Fruit fly (Drosophila melanogaster): ENCODE measurements around the gene MFS3.
A peak's percentile ranks its signal among the peaks of the same experiment; 100 is the strongest.

The MFS3 gene

dm6 chr2L:1157679-1158518, 14.9 kb downstream of the MFS3 start, which contains the start of gene capt (continued):
- TF ChIP-seq ap (GFP tag; IDR thresholded peaks at IDR 0.05) (no peak), HLH54F (GFP tag; optimal IDR thresholded peaks at IDR 0.05) (peak; percentile 16), CG4820 (GFP tag; optimal IDR thresholded peaks at IDR 0.05) (peak; percentile 16), crc (GFP tag; optimal IDR thresholded peaks at IDR 0.05) (no peak), Opbp (GFP tag; IDR thresholded peaks at IDR 0.05; ENCODE audit: partially characterized antibody) (no peak), CG6254 (GFP tag; optimal IDR thresholded peaks at IDR 0.05) (no peak), CG3726 (GFP tag; IDR thresholded peaks at IDR 0.05) (no peak), tgo (GFP tag; IDR thresholded peaks at IDR 0.05) (peak; percentile 51; the same call in 2 of the 3 replicates), CG4360 (GFP tag; IDR thresholded peaks at IDR 0.05) (peak; percentile 88), wor (GFP tag; IDR thresholded peaks at IDR 0.05) (no peak), CG11723 (GFP tag; optimal IDR thresholded peaks at IDR 0.05) (peak; percentile 26), Ada2b (GFP tag; IDR thresholded peaks at IDR 0.05) (peak; percentile 34; the same call in 1 of the 2 replicates), CG34422 (GFP tag; IDR thresholded peaks at IDR 0.05) (peak; percentile 95), CG31224 (GFP tag; IDR thresholded peaks at IDR 0.05) (no peak), CG13424 (tag; optimal IDR thresholded peaks at IDR 0.05) (peak; percentile 45), prd (optimal IDR thresholded peaks at IDR 0.05) (no peak), prd (GFP tag; IDR thresholded peaks at IDR 0.05) (peak; percentile 56; the same call in 2 of the 3 replicates), fru (optimal IDR thresholded peaks at IDR 0.05) (no peak), Max (GFP tag; optimal IDR thresholded peaks at IDR 0.05) (no peak), pum (GFP tag; optimal IDR thresholded peaks at IDR 0.05) (no peak), CG13775 (GFP tag; optimal IDR thresholded peaks at IDR 0.05) (peak; percentile 45), vvl (GFP tag; IDR thresholded peaks at IDR 0.05) (peak; percentile 27; the same call in 1 of the 2 replicates), her (GFP tag; optimal IDR thresholded peaks at IDR 0.05) (peak; percentile 2), corto (GFP tag; optimal IDR thresholded peaks at IDR 0.05) (no peak), Nf-YB (GFP tag; optimal IDR thresholded peaks at IDR 0.05) (no peak), jing (GFP tag; optimal IDR thresholded peaks at IDR 0.05) (no peak), pan (optimal IDR thresholded peaks at IDR 0.05) (no peak), pan (GFP tag; optimal IDR thresholded peaks at IDR 0.05 in 1 of 2, IDR thresholded peaks at IDR 0.05 in 1 of 2) (peak in 1 of 2 experiments; percentile 42), CG3281 (GFP tag; optimal IDR thresholded peaks at IDR 0.05) (no peak), gt (GFP tag; IDR thresholded peaks at IDR 0.05) (no peak), pita (GFP tag; optimal IDR thresholded peaks at IDR 0.05) (no peak), Sry-δ (GFP tag; optimal IDR thresholded peaks at IDR 0.05) (no peak), CG3407 (GFP tag; optimal IDR thresholded peaks at IDR 0.05) (no peak), knrl (GFP tag; IDR thresholded peaks at IDR 0.05; ENCODE audit: partially characterized antibody) (no peak), CG7271 (tag; optimal IDR thresholded peaks at IDR 0.05) (no peak), chm (GFP tag; IDR thresholded peaks at IDR 0.05) (no peak), HHEX (GFP tag; optimal IDR thresholded peaks at IDR 0.05) (no peak), CG11504 (tag; optimal IDR thresholded peaks at IDR 0.05) (no peak), lmd (GFP tag; IDR thresholded peaks at IDR 0.05) (no peak), br (optimal IDR thresholded peaks at IDR 0.05) (no peak), TFAM (GFP tag; optimal IDR thresholded peaks at IDR 0.05) (no peak), psq (GFP tag; optimal IDR thresholded peaks at IDR 0.05) (no peak), CG1529 (GFP tag; optimal IDR thresholded peaks at IDR 0.05) (no peak), CG12299 (tag; optimal IDR thresholded peaks at IDR 0.05) (no peak), ara (GFP tag; IDR thresholded peaks at IDR 0.05) (no peak), CG2875 (GFP tag; optimal IDR thresholded peaks at IDR 0.05) (no peak), HLH3B (GFP tag; IDR thresholded peaks at IDR 0.05) (peak; percentile 23; the same call in 1 of the 2 replicates), Chrac-16 (GFP tag; optimal IDR thresholded peaks at IDR 0.05) (peak; percentile 39), ham (GFP tag; IDR thresholded peaks at IDR 0.05) (no peak), crol (GFP tag; IDR thresholded peaks at IDR 0.05) (peak; percentile 90), maf-S (GFP tag; optimal IDR thresholded peaks at IDR 0.05) (no peak)
